Worm (Caenorhabditis elegans): Measurements from ENCODE around the gene sphk-1.
A peak's percentile ranks its signal among the peaks of the same experiment; 100 is the strongest.

The sphk-1 gene

ce11 chrII:8701619-8702350 lies at the start of gene sphk-1:
Gene sphk-1, minus strand, starts transcription at chrII:8701669.
- TF ChIP-seq ztf-11 (tag; optimal IDR thresholded peaks at IDR 0.05) (no peak), ama-1 (optimal IDR thresholded peaks at IDR 0.05) (no peak), nhr-10 (tag; optimal IDR thresholded peaks at IDR 0.05) (no peak), nhr-23 (tag; optimal IDR thresholded peaks at IDR 0.05) (no peak), ceh-16 (tag; optimal IDR thresholded peaks at IDR 0.05) (no peak), snpc-4 (tag; optimal IDR thresholded peaks at IDR 0.05) (no peak), nhr-129 (tag; optimal IDR thresholded peaks at IDR 0.05) (no peak), unc-39 (tag; optimal IDR thresholded peaks at IDR 0.05) (no peak), aly-2 (tag; optimal IDR thresholded peaks at IDR 0.05) (no peak), lin-13 (GFP tag; optimal IDR thresholded peaks at IDR 0.05) (no peak), alr-1 (tag; optimal IDR thresholded peaks at IDR 0.05) (no peak), sem-4 (tag; optimal IDR thresholded peaks at IDR 0.05) (no peak), dmd-4 (tag; optimal IDR thresholded peaks at IDR 0.05) (no peak), zag-1 (tag; optimal IDR thresholded peaks at IDR 0.05) (no peak), sma-3 (GFP tag; optimal IDR thresholded peaks at IDR 0.05) (no peak), elt-1 (tag; optimal IDR thresholded peaks at IDR 0.05) (no peak), skn-1 (tag; optimal IDR thresholded peaks at IDR 0.05) (no peak)

- TF ChIP-seq lsy-2 (tag; optimal IDR thresholded peaks at IDR 0.05), result peak in 1 of 2 experiments; percentile 27
- no peak for TF ChIP-seq lin-11 (tag; optimal IDR thresholded peaks at IDR 0.05)
- TF ChIP-seq ztf-4 (tag; optimal IDR thresholded peaks at IDR 0.05), result no peak
- TF ChIP-seq blmp-1 (tag; optimal IDR thresholded peaks at IDR 0.05; ENCODE audit: insufficient read depth), result peak; percentile 99
- TF ChIP-seq ceh-82 (tag; optimal IDR thresholded peaks at IDR 0.05), result no peak
- no peak for TF ChIP-seq lin-39 (tag; optimal IDR thresholded peaks at IDR 0.05)
- TF ChIP-seq sma-9 (GFP tag; optimal IDR thresholded peaks at IDR 0.05), result peak; percentile 1
- no peak for TF ChIP-seq sma-9 (tag; optimal IDR thresholded peaks at IDR 0.05)
- TF ChIP-seq snpc-4 (tag; optimal IDR thresholded peaks at IDR 0.05), result no peak
- no peak for TF ChIP-seq Y55F3AM.14 (GFP tag; optimal IDR thresholded peaks at IDR 0.05)
- TF ChIP-seq egl-27 (tag; optimal IDR thresholded peaks at IDR 0.05), result peak; percentile 74
- peak; percentile 84 for TF ChIP-seq nhr-21 (tag; optimal IDR thresholded peaks at IDR 0.05)
- peak in 1 of 2 experiments; percentile 10 for TF ChIP-seq mdl-1 (tag; optimal IDR thresholded peaks at IDR 0.05)
- no peak for TF ChIP-seq C34F6.9 (tag; optimal IDR thresholded peaks at IDR 0.05)
- no peak for TF ChIP-seq elt-1 (tag; optimal IDR thresholded peaks at IDR 0.05)
- TF ChIP-seq ztf-11 (tag; optimal IDR thresholded peaks at IDR 0.05), result no peak
- no peak for TF ChIP-seq ZK546.5 (tag; optimal IDR thresholded peaks at IDR 0.05)
- TF ChIP-seq ztf-1 (GFP tag; conservative IDR thresholded peaks at IDR 0.05), result no peak
- no peak for TF ChIP-seq mab-5 (tag; optimal IDR thresholded peaks at IDR 0.05)
- no peak for TF ChIP-seq nhr-6 (tag; optimal IDR thresholded peaks at IDR 0.05)
- TF ChIP-seq dmd-4 (tag; optimal IDR thresholded peaks at IDR 0.05), result no peak
- no peak for TF ChIP-seq nhr-77 (tag; optimal IDR thresholded peaks at IDR 0.05)
- no peak for TF ChIP-seq nhr-11 (tag; optimal IDR thresholded peaks at IDR 0.05)
- peak; percentile 88 for TF ChIP-seq sem-4 (tag; optimal IDR thresholded peaks at IDR 0.05)
- TF ChIP-seq skn-1 (tag; optimal IDR thresholded peaks at IDR 0.05), result no peak
- peak; percentile 5 for TF ChIP-seq peb-1 (tag; optimal IDR thresholded peaks at IDR 0.05)
- TF ChIP-seq unc-62 (GFP tag; optimal IDR thresholded peaks at IDR 0.05), result no peak
- TF ChIP-seq alr-1 (tag; optimal IDR thresholded peaks at IDR 0.05), result no peak
- no peak for TF ChIP-seq nhr-237 (tag; optimal IDR thresholded peaks at IDR 0.05)
- no peak for TF ChIP-seq mbf-1 (tag; optimal IDR thresholded peaks at IDR 0.05)
- TF ChIP-seq unc-39 (tag; optimal IDR thresholded peaks at IDR 0.05), result no peak
- peak; percentile 27 for TF ChIP-seq nhr-25 (tag; optimal IDR thresholded peaks at IDR 0.05)
- TF ChIP-seq ama-1 (optimal IDR thresholded peaks at IDR 0.05), result no peak
- TF ChIP-seq fos-1 (tag; optimal IDR thresholded peaks at IDR 0.05), result peak; percentile 9
- no peak for TF ChIP-seq elt-3 (tag; optimal IDR thresholded peaks at IDR 0.05)
- TF ChIP-seq gmeb-1 (tag; optimal IDR thresholded peaks at IDR 0.05), result no peak
- TF ChIP-seq R02D3.7 (tag; optimal IDR thresholded peaks at IDR 0.05), result no peak
These were observed 49.6 kb upstream of the sphk-1 start for ce11 chrII:8751042-8751441.
